1 fruit fly cellular context compared by ENCODE assay signal in genomic region chrX:18125520-18125919, dm6.
TF ChIP-seq lines count a peak whose summit lies in the region.

No protein-coding gene starts in this region.

TF ChIP-seq in whole organism, embryonic, 481 proteins besides CTCF, POLR2A, EP300 and RAD21 (continued from another document and continues in another):
- TF ChIP-seq esg (GFP tag; conservative IDR thresholded peaks at IDR 0.05; lab: Robert Waterston, UW) (no peak), mld (GFP tag; IDR thresholded peaks at IDR 0.05; lab: Robert Waterston, UW; ENCODE audit: partially characterized antibody) (no peak), CG7556 (GFP tag; optimal IDR thresholded peaks at IDR 0.05; lab: Kevin White, UChicago) (peak; percentile 74), Dref (GFP tag; IDR thresholded peaks at IDR 0.05; lab: Robert Waterston, UW) (no peak), CG8290 (GFP tag; optimal IDR thresholded peaks at IDR 0.05; lab: Kevin White, UChicago) (no peak), CG8290 (tag; optimal IDR thresholded peaks at IDR 0.05; lab: Kevin White, UChicago) (peak in 1 of 2 experiments; percentile 18), dmrt99B (tag; optimal IDR thresholded peaks at IDR 0.05; lab: Kevin White, UChicago) (no peak), CG8765 (GFP tag; IDR thresholded peaks at IDR 0.05; lab: Robert Waterston, UW) (no peak), pzg (GFP tag; optimal IDR thresholded peaks at IDR 0.05; lab: Kevin White, UChicago) (no peak), Dp (GFP tag; optimal IDR thresholded peaks at IDR 0.05; lab: Kevin White, UChicago) (no peak), B-H2 (GFP tag; optimal IDR thresholded peaks at IDR 0.05; lab: Kevin White, UChicago) (no peak), zfh2 (GFP tag; optimal IDR thresholded peaks at IDR 0.05; lab: Kevin White, UChicago) (peak; percentile 7), CG12104 (GFP tag; optimal IDR thresholded peaks at IDR 0.05; lab: Kevin White, UChicago) (no peak), CG1024 (GFP tag; IDR thresholded peaks at IDR 0.05; lab: Robert Waterston, UW) (no peak), CG10267 (tag; optimal IDR thresholded peaks at IDR 0.05; lab: Kevin White, UChicago) (no peak), Hey (tag; optimal IDR thresholded peaks at IDR 0.05; lab: Kevin White, UChicago) (no peak), HLH4C (GFP tag; IDR thresholded peaks at IDR 0.05; lab: Robert Waterston, UW; ENCODE audit: partially characterized antibody) (no peak), CG11695 (GFP tag; IDR thresholded peaks at IDR 0.05; lab: Robert Waterston, UW) (no peak), abd-A (tag; optimal IDR thresholded peaks at IDR 0.05; lab: Kevin White, UChicago) (no peak), so (GFP tag; IDR thresholded peaks at IDR 0.05; lab: Robert Waterston, UW) (no peak), CG8478 (optimal IDR thresholded peaks at IDR 0.05; lab: Kevin White, UChicago) (no peak), CG3995 (GFP tag; optimal IDR thresholded peaks at IDR 0.05; lab: Kevin White, UChicago) (no peak), CG7271 (tag; optimal IDR thresholded peaks at IDR 0.05; lab: Kevin White, UChicago) (no peak), CkIIα-i1 (GFP tag; IDR thresholded peaks at IDR 0.05; lab: Robert Waterston, UW) (no peak), CG11093 (GFP tag; IDR thresholded peaks at IDR 0.05; lab: Robert Waterston, UW) (no peak), CG9932 (GFP tag; IDR thresholded peaks at IDR 0.05; lab: Robert Waterston, UW) (no peak), CG15514 (GFP tag; optimal IDR thresholded peaks at IDR 0.05; lab: Kevin White, UChicago) (no peak), Ssrp (tag; optimal IDR thresholded peaks at IDR 0.05; lab: Kevin White, UChicago) (no peak), kni (GFP tag; optimal IDR thresholded peaks at IDR 0.05; lab: Kevin White, UChicago) (no peak), hth (optimal IDR thresholded peaks at IDR 0.05; lab: Kevin White, UChicago) (no peak), Hsf (GFP tag; optimal IDR thresholded peaks at IDR 0.05; lab: Kevin White, UChicago) (no peak), CG17612 (GFP tag; IDR thresholded peaks at IDR 0.05; lab: Robert Waterston, UW) (no peak), lilli (GFP tag; optimal IDR thresholded peaks at IDR 0.05; lab: Kevin White, UChicago) (peak; percentile 15), Atf6 (GFP tag; IDR thresholded peaks at IDR 0.05; lab: Robert Waterston, UW) (no peak), MBD-R2 (GFP tag; IDR thresholded peaks at IDR 0.05; lab: Robert Waterston, UW) (no peak), tup (GFP tag; optimal IDR thresholded peaks at IDR 0.05; lab: Kevin White, UChicago) (no peak), unpg (GFP tag; optimal IDR thresholded peaks at IDR 0.05; lab: Kevin White, UChicago) (peak; percentile 13), CG4282 (GFP tag; optimal IDR thresholded peaks at IDR 0.05; lab: Kevin White, UChicago) (no peak), Dbx (GFP tag; IDR thresholded peaks at IDR 0.05; lab: Robert Waterston, UW) (no peak), ato (GFP tag; IDR thresholded peaks at IDR 0.05; lab: Robert Waterston, UW; ENCODE audit: partially characterized antibody) (no peak), bab2 (GFP tag; optimal IDR thresholded peaks at IDR 0.05; lab: Kevin White, UChicago) (no peak), tin (GFP tag; optimal IDR thresholded peaks at IDR 0.05; lab: Kevin White, UChicago) (no peak), CG1233 (GFP tag; optimal IDR thresholded peaks at IDR 0.05; lab: Kevin White, UChicago) (no peak), CG15073 (GFP tag; optimal IDR thresholded peaks at IDR 0.05; lab: Kevin White, UChicago) (no peak), zfh1 (GFP tag; IDR thresholded peaks at IDR 0.05; lab: Robert Waterston, UW) (no peak), CG3847 (GFP tag; IDR thresholded peaks at IDR 0.05; lab: Robert Waterston, UW) (no peak), bsh (GFP tag; optimal IDR thresholded peaks at IDR 0.05; lab: Kevin White, UChicago) (no peak), fru (optimal IDR thresholded peaks at IDR 0.05; lab: Kevin White, UChicago) (no peak), Pdp1 (GFP tag; optimal IDR thresholded peaks at IDR 0.05; lab: Kevin White, UChicago) (no peak), CG6854 (GFP tag; optimal IDR thresholded peaks at IDR 0.05; lab: Kevin White, UChicago) (peak; percentile 37), ind (GFP tag; optimal IDR thresholded peaks at IDR 0.05; lab: Kevin White, UChicago) (peak; percentile 2), Mes4 (GFP tag; optimal IDR thresholded peaks at IDR 0.05; lab: Kevin White, UChicago) (no peak), dan (GFP tag; IDR thresholded peaks at IDR 0.05; lab: Robert Waterston, UW) (no peak), CG9876 (GFP tag; optimal IDR thresholded peaks at IDR 0.05; lab: Kevin White, UChicago) (no peak), CG6689 (GFP tag; IDR thresholded peaks at IDR 0.05; lab: Robert Waterston, UW) (no peak), shn (GFP tag; optimal IDR thresholded peaks at IDR 0.05; lab: Kevin White, UChicago) (no peak), CG16863 (GFP tag; optimal IDR thresholded peaks at IDR 0.05; lab: Kevin White, UChicago) (no peak), CG11696 (GFP tag; IDR thresholded peaks at IDR 0.05; lab: Robert Waterston, UW) (no peak), CG4730 (GFP tag; IDR thresholded peaks at IDR 0.05; lab: Robert Waterston, UW) (no peak), D19A (tag; optimal IDR thresholded peaks at IDR 0.05; lab: Kevin White, UChicago) (no peak), NK7.1 (GFP tag; optimal IDR thresholded peaks at IDR 0.05; lab: Kevin White, UChicago) (no peak), NfI (GFP tag; optimal IDR thresholded peaks at IDR 0.05; lab: Kevin White, UChicago) (peak; percentile 13), Rx (GFP tag; IDR thresholded peaks at IDR 0.05; lab: Robert Waterston, UW) (no peak), CG10147 (GFP tag; optimal IDR thresholded peaks at IDR 0.05; lab: Kevin White, UChicago) (peak; percentile 33), CG8281 (tag; optimal IDR thresholded peaks at IDR 0.05; lab: Kevin White, UChicago) (no peak), CG17385 (GFP tag; optimal IDR thresholded peaks at IDR 0.05; lab: Kevin White, UChicago) (no peak), CG12236 (GFP tag; optimal IDR thresholded peaks at IDR 0.05; lab: Kevin White, UChicago) (no peak), jing (GFP tag; optimal IDR thresholded peaks at IDR 0.05; lab: Kevin White, UChicago) (no peak), Aef1 (GFP tag; IDR thresholded peaks at IDR 0.05; lab: Robert Waterston, UW) (no peak), CG7745 (tag; optimal IDR thresholded peaks at IDR 0.05; lab: Kevin White, UChicago) (no peak), CG10431 (GFP tag; optimal IDR thresholded peaks at IDR 0.05; lab: Kevin White, UChicago) (no peak), CG12299 (tag; optimal IDR thresholded peaks at IDR 0.05; lab: Kevin White, UChicago) (no peak), ERR (GFP tag; optimal IDR thresholded peaks at IDR 0.05; lab: Kevin White, UChicago) (no peak), D (optimal IDR thresholded peaks at IDR 0.05; lab: Kevin White, UChicago) (no peak), D (GFP tag; optimal IDR thresholded peaks at IDR 0.05; lab: Kevin White, UChicago) (no peak), lov (optimal IDR thresholded peaks at IDR 0.05; lab: Kevin White, UChicago) (no peak), lov (GFP tag; IDR thresholded peaks at IDR 0.05; lab: Robert Waterston, UW) (no peak), nerfin-1 (tag; optimal IDR thresholded peaks at IDR 0.05; lab: Kevin White, UChicago) (no peak), ems (GFP tag; optimal IDR thresholded peaks at IDR 0.05; lab: Kevin White, UChicago) (no peak), CG4617 (GFP tag; optimal IDR thresholded peaks at IDR 0.05; lab: Kevin White, UChicago; ENCODE audit: borderline replicate concordance) (no peak), unc-4 (GFP tag; IDR thresholded peaks at IDR 0.05; lab: Robert Waterston, UW; ENCODE audit: partially characterized antibody) (no peak), CG34224 (GFP tag; IDR thresholded peaks at IDR 0.05; lab: Robert Waterston, UW; ENCODE audit: partially characterized antibody) (no peak), Hr3 (GFP tag; optimal IDR thresholded peaks at IDR 0.05; lab: Kevin White, UChicago) (peak; percentile 26), btn (GFP tag; optimal IDR thresholded peaks at IDR 0.05; lab: Kevin White, UChicago) (no peak), Fer2 (tag; optimal IDR thresholded peaks at IDR 0.05; lab: Kevin White, UChicago) (no peak), CG3281 (GFP tag; optimal IDR thresholded peaks at IDR 0.05; lab: Kevin White, UChicago) (peak; percentile 58), CG6765 (GFP tag; optimal IDR thresholded peaks at IDR 0.05; lab: Kevin White, UChicago) (peak; percentile 14), Blimp-1 (GFP tag; optimal IDR thresholded peaks at IDR 0.05; lab: Kevin White, UChicago) (no peak), Camta (GFP tag; optimal IDR thresholded peaks at IDR 0.05; lab: Kevin White, UChicago) (no peak), CG10321 (GFP tag; IDR thresholded peaks at IDR 0.05; lab: Robert Waterston, UW) (no peak), knrl (GFP tag; IDR thresholded peaks at IDR 0.05; lab: Robert Waterston, UW; ENCODE audit: partially characterized antibody) (no peak), CG31388 (GFP tag; optimal IDR thresholded peaks at IDR 0.05; lab: Kevin White, UChicago) (no peak), CG13287 (GFP tag; IDR thresholded peaks at IDR 0.05; lab: Robert Waterston, UW; ENCODE audit: partially characterized antibody) (no peak), CG2875 (GFP tag; optimal IDR thresholded peaks at IDR 0.05; lab: Kevin White, UChicago) (no peak), fd64A (GFP tag; optimal IDR thresholded peaks at IDR 0.05; lab: Kevin White, UChicago) (no peak), Dip3 (GFP tag; optimal IDR thresholded peaks at IDR 0.05; lab: Kevin White, UChicago) (no peak), Gsc (GFP tag; IDR thresholded peaks at IDR 0.05; lab: Robert Waterston, UW) (no peak), ssp (GFP tag; IDR thresholded peaks at IDR 0.05; lab: Robert Waterston, UW) (no peak), usp (GFP tag; optimal IDR thresholded peaks at IDR 0.05; lab: Kevin White, UChicago) (no peak), cwo (GFP tag; optimal IDR thresholded peaks at IDR 0.05; lab: Kevin White, UChicago) (peak; percentile 33), CG10274 (GFP tag; optimal IDR thresholded peaks at IDR 0.05; lab: Kevin White, UChicago) (no peak), CG6254 (GFP tag; optimal IDR thresholded peaks at IDR 0.05; lab: Kevin White, UChicago) (no peak), Bdp1 (GFP tag; optimal IDR thresholded peaks at IDR 0.05; lab: Kevin White, UChicago) (no peak), CG7963 (GFP tag; IDR thresholded peaks at IDR 0.05; lab: Robert Waterston, UW; ENCODE audit: partially characterized antibody) (no peak), psq (GFP tag; optimal IDR thresholded peaks at IDR 0.05; lab: Kevin White, UChicago) (no peak), CG2202 (tag; optimal IDR thresholded peaks at IDR 0.05; lab: Kevin White, UChicago) (no peak), CG12659 (GFP tag; optimal IDR thresholded peaks at IDR 0.05; lab: Kevin White, UChicago) (peak; percentile 25), CG1832 (GFP tag; optimal IDR thresholded peaks at IDR 0.05; lab: Kevin White, UChicago) (no peak), CG3163 (GFP tag; optimal IDR thresholded peaks at IDR 0.05; lab: Kevin White, UChicago) (no peak), grn (GFP tag; optimal IDR thresholded peaks at IDR 0.05; lab: Kevin White, UChicago) (no peak), CG17328 (GFP tag; IDR thresholded peaks at IDR 0.05; lab: Robert Waterston, UW) (no peak), sob (GFP tag; IDR thresholded peaks at IDR 0.05; lab: Robert Waterston, UW) (no peak), stc (GFP tag; IDR thresholded peaks at IDR 0.05; lab: Robert Waterston, UW) (no peak), crol (GFP tag; IDR thresholded peaks at IDR 0.05; lab: Robert Waterston, UW) (no peak), CG18262 (tag; optimal IDR thresholded peaks at IDR 0.05; lab: Kevin White, UChicago) (no peak), gcm2 (GFP tag; optimal IDR thresholded peaks at IDR 0.05; lab: Kevin White, UChicago) (no peak), CG10979 (tag; optimal IDR thresholded peaks at IDR 0.05; lab: Kevin White, UChicago) (no peak), Fer1 (GFP tag; optimal IDR thresholded peaks at IDR 0.05; lab: Kevin White, UChicago) (peak; percentile 57), CG4328 (GFP tag; optimal IDR thresholded peaks at IDR 0.05; lab: Kevin White, UChicago) (no peak), nom (GFP tag; optimal IDR thresholded peaks at IDR 0.05; lab: Kevin White, UChicago) (no peak), Kr (GFP tag; optimal IDR thresholded peaks at IDR 0.05; lab: Kevin White, UChicago) (no peak), CG9437 (GFP tag; optimal IDR thresholded peaks at IDR 0.05; lab: Kevin White, UChicago) (peak; percentile 3), Dfd (GFP tag; optimal IDR thresholded peaks at IDR 0.05; lab: Kevin White, UChicago) (no peak), CG17802 (tag; optimal IDR thresholded peaks at IDR 0.05; lab: Kevin White, UChicago) (no peak), ash1 (GFP tag; optimal IDR thresholded peaks at IDR 0.05; lab: Kevin White, UChicago) (no peak), Hmr (GFP tag; optimal IDR thresholded peaks at IDR 0.05; lab: Kevin White, UChicago) (peak; percentile 63), gfzf (GFP tag; optimal IDR thresholded peaks at IDR 0.05; lab: Kevin White, UChicago) (no peak), CG4707 (GFP tag; optimal IDR thresholded peaks at IDR 0.05; lab: Kevin White, UChicago) (no peak), Asciz (GFP tag; optimal IDR thresholded peaks at IDR 0.05; lab: Kevin White, UChicago) (no peak), CG12769 (tag; optimal IDR thresholded peaks at IDR 0.05; lab: Kevin White, UChicago) (no peak), salm (tag; optimal IDR thresholded peaks at IDR 0.05; lab: Kevin White, UChicago) (no peak), bcd (GFP tag; optimal IDR thresholded peaks at IDR 0.05; lab: Kevin White, UChicago) (peak; percentile 30), CG11560 (tag; IDR thresholded peaks at IDR 0.05; lab: Robert Waterston, UW) (no peak), al (GFP tag; IDR thresholded peaks at IDR 0.05; lab: Robert Waterston, UW) (no peak), pnt (GFP tag; optimal IDR thresholded peaks at IDR 0.05; lab: Kevin White, UChicago) (no peak), yki (optimal IDR thresholded peaks at IDR 0.05; lab: Kevin White, UChicago) (no peak), kay (GFP tag; optimal IDR thresholded peaks at IDR 0.05; lab: Kevin White, UChicago) (no peak), Abd-B (GFP tag; optimal IDR thresholded peaks at IDR 0.05; lab: Kevin White, UChicago) (no peak), vnd (GFP tag; IDR thresholded peaks at IDR 0.05; lab: Robert Waterston, UW; ENCODE audit: partially characterized antibody) (no peak), CG3065 (GFP tag; optimal IDR thresholded peaks at IDR 0.05; lab: Kevin White, UChicago) (no peak), CG17568 (GFP tag; optimal IDR thresholded peaks at IDR 0.05; lab: Kevin White, UChicago) (no peak)
